Fruit fly (Drosophila melanogaster) whole organism, prepupa: Measurements from ENCODE around the gene CG33322.

Source experiments
- Blimp-1 ChIP-seq: fragments of 200-800 bp; sonication (Bioruptor generic); optimal IDR thresholded peaks from 3 replicates; lab custom pipeline; 2017; ENCODE audit warnings: missing biosample characterization, missing genetic modification characterization, mild to moderate bottlenecking, moderate library complexity, missing genetic modification reagents
- CG11762 ChIP-seq: fragments of 200-800 bp; sonication (Bioruptor generic); optimal IDR thresholded peaks from 3 replicates; lab custom pipeline; 2016; ENCODE audit warnings: missing biosample characterization, missing genetic modification characterization; ENCODE audit not compliant: insufficient read depth
- Hr38 ChIP-seq: sonication (Bioruptor generic); optimal IDR thresholded peaks from 2 replicates; lab custom pipeline; 2016; ENCODE audit warnings: missing biosample characterization, missing genetic modification characterization
- fd59A ChIP-seq: fragments of 200-800 bp; sonication (Bioruptor generic); optimal IDR thresholded peaks from 2 replicates; lab custom pipeline; 2017; ENCODE audit warnings: missing biosample characterization, mild to moderate bottlenecking, missing genetic modification characterization, missing genetic modification reagents
- svp ChIP-seq: fragments of 200-800 bp; sonication (Bioruptor generic); peaks from one replicate; lab custom pipeline; 2016; ENCODE audit warnings: missing biosample characterization, missing genetic modification characterization

DNA sequence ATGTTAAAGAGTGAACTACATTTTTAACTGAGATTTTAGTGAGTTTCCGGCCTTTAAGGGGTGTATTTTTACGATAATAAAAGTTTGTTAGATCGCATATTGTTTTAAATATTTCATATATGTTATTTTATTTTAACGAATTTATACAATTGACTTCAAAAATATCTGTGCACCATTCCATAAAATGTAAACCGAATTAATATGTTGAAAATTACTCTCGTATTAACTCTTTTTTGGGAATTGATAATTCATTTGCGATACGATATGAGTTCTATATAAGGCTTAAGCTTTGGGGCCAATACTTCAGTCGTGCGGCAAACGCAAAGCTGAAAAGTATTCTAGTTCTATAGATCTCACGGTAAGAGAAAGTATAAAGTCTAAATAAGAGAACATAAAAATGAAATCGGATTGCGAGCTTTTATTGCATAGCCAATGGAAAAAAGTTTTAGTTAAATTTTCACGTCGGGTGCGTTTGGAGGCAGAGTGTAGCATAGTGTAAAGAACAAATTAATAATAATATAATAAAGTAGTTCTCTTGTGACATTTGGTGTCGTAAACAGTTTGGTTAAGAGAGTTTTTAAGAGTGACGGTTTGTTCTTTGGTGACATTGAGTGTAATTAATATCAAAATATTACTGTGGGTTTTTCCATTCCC, 8.2 kb upstream of the CG33322 start:
- TF ChIP-seq Hr38 (GFP tag; lab: Kevin White, UChicago), result no peak
- no peak for TF ChIP-seq Blimp-1 (GFP tag; lab: Kevin White, UChicago)
- no peak for TF ChIP-seq fd59A (GFP tag; lab: Kevin White, UChicago)
- no peak for TF ChIP-seq svp (GFP tag; lab: Kevin White, UChicago)
- no peak for TF ChIP-seq CG11762
